Worm (Caenorhabditis elegans) whole organism, L3 larva: ENCODE results near the gene C01F1.5.

Experiments used
- ZK546.5 ChIP-seq: sonication (generic microtip); optimal IDR thresholded peaks from 2 replicates; lab custom pipeline; 2017; ENCODE audit warnings: missing biosample characterization, missing genetic modification characterization
- ama-1 ChIP-seq: fragments of 150-350 bp; optimal IDR thresholded peaks from 2 replicates; lab custom pipeline; 2018
- ceh-16 ChIP-seq: sonication (generic microtip); optimal IDR thresholded peaks from 2 replicates; lab custom pipeline; 2017; ENCODE audit warnings: missing biosample characterization, missing genetic modification characterization
- ceh-28 ChIP-seq: fragments of 150-350 bp; optimal IDR thresholded peaks from 2 replicates; lab custom pipeline; 2014; ENCODE audit warnings: missing biosample characterization, missing genetic modification reagents, missing genetic modification characterization
- ceh-82 ChIP-seq: fragments of 150-350 bp; optimal IDR thresholded peaks from 2 replicates; lab custom pipeline; 2014; ENCODE audit warnings: missing biosample characterization, missing genetic modification characterization
- ceh-9 ChIP-seq: sonication (generic microtip); optimal IDR thresholded peaks from 2 replicates; lab custom pipeline; 2018; ENCODE audit warnings: missing biosample characterization, missing genetic modification characterization
- daf-12 ChIP-seq: fragments of 150-350 bp; optimal IDR thresholded peaks from 2 replicates; lab custom pipeline; 2014; ENCODE audit warnings: missing biosample characterization, missing genetic modification reagents, missing genetic modification characterization
- egl-27 ChIP-seq: sonication (generic microtip); optimal IDR thresholded peaks from 4 replicates; lab custom pipeline; 2017; ENCODE audit warnings: missing biosample characterization, missing genetic modification reagents, missing genetic modification characterization
- egl-5 ChIP-seq: fragments of 150-350 bp; optimal IDR thresholded peaks from 2 replicates; lab custom pipeline; 2017; ENCODE audit warnings: missing biosample characterization, missing genetic modification reagents, missing genetic modification characterization, inconsistent platforms
- elt-1 ChIP-seq: fragments of 150-350 bp; optimal IDR thresholded peaks from 2 replicates; lab custom pipeline; 2014; ENCODE audit warnings: missing biosample characterization, missing genetic modification characterization
- eor-1 ChIP-seq, 2 experiments: fragments of 150-350 bp; optimal IDR thresholded peaks; 2 replicates each; lab custom pipeline; 2014 to 2018; ENCODE audit warnings: missing biosample characterization in 2 of 2, missing genetic modification characterization in 2 of 2
- fkh-10 ChIP-seq: sonication (generic microtip); optimal IDR thresholded peaks from 2 replicates; lab custom pipeline; 2017; ENCODE audit warnings: missing biosample characterization, missing genetic modification reagents, missing genetic modification characterization
- fkh-2 ChIP-seq: fragments of 150-350 bp; optimal IDR thresholded peaks from 2 replicates; lab custom pipeline; 2014; ENCODE audit warnings: missing biosample characterization, missing genetic modification reagents, missing genetic modification characterization
- fos-1 ChIP-seq: fragments of 150-350 bp; optimal IDR thresholded peaks from 2 replicates; lab custom pipeline; 2014; ENCODE audit warnings: missing biosample characterization, missing genetic modification characterization
- jun-1 ChIP-seq: fragments of 150-350 bp; optimal IDR thresholded peaks from 2 replicates; lab custom pipeline; 2014; ENCODE audit warnings: missing biosample characterization, missing genetic modification reagents, missing genetic modification characterization
- lin-15B ChIP-seq: fragments of 150-350 bp; optimal IDR thresholded peaks from 2 replicates; lab custom pipeline; 2014; ENCODE audit warnings: missing biosample characterization, missing genetic modification characterization
- lin-39 ChIP-seq: fragments of 150-350 bp; optimal IDR thresholded peaks from 2 replicates; lab custom pipeline; 2018; ENCODE audit warnings: missing biosample characterization, missing genetic modification reagents, missing genetic modification characterization
- mdl-1 ChIP-seq: fragments of 150-350 bp; optimal IDR thresholded peaks from 2 replicates; lab custom pipeline; 2014; ENCODE audit warnings: missing biosample characterization, missing genetic modification characterization
- mml-1 ChIP-seq: fragments of 150-350 bp; sonication (generic microtip); optimal IDR thresholded peaks from 3 replicates; lab custom pipeline; 2014; ENCODE audit warnings: missing biosample characterization, missing genetic modification characterization
- nfya-1 ChIP-seq: sonication (generic microtip); optimal IDR thresholded peaks from 2 replicates; lab custom pipeline; 2017; ENCODE audit warnings: missing genetic modification characterization, mild to moderate bottlenecking, missing compliant biosample characterization, antibody characterized with exemption, moderate library complexity; ENCODE audit not compliant: insufficient read depth
- nhr-11 ChIP-seq: fragments of 150-350 bp; optimal IDR thresholded peaks from 2 replicates; lab custom pipeline; 2014; ENCODE audit warnings: missing biosample characterization, missing genetic modification characterization
- nhr-12 ChIP-seq: fragments of 150-350 bp; optimal IDR thresholded peaks from 2 replicates; lab custom pipeline; 2014; ENCODE audit warnings: missing biosample characterization, missing genetic modification characterization
- nhr-23 ChIP-seq: fragments of 150-350 bp; optimal IDR thresholded peaks from 2 replicates; lab custom pipeline; 2014; ENCODE audit warnings: missing biosample characterization, missing genetic modification reagents, missing genetic modification characterization
- nhr-237 ChIP-seq: fragments of 150-350 bp; optimal IDR thresholded peaks from 2 replicates; lab custom pipeline; 2014; ENCODE audit warnings: missing biosample characterization, missing genetic modification characterization
- nhr-28 ChIP-seq: fragments of 150-350 bp; optimal IDR thresholded peaks from 2 replicates; lab custom pipeline; 2014; ENCODE audit warnings: missing biosample characterization, missing genetic modification characterization
- nhr-67 ChIP-seq: fragments of 150-350 bp; optimal IDR thresholded peaks from 2 replicates; lab custom pipeline; 2014; ENCODE audit warnings: missing biosample characterization, missing genetic modification characterization
- nhr-76 ChIP-seq: fragments of 150-350 bp; sonication (generic microtip); optimal IDR thresholded peaks from 5 replicates; lab custom pipeline; 2014; ENCODE audit warnings: missing biosample characterization, missing genetic modification characterization
- pha-4 ChIP-seq: fragments of 150-350 bp; optimal IDR thresholded peaks from 2 replicates; lab custom pipeline; 2014; ENCODE audit warnings: missing biosample characterization, missing genetic modification reagents, missing genetic modification characterization
- sea-2 ChIP-seq: fragments of 150-350 bp; sonication (generic microtip); optimal IDR thresholded peaks from 4 replicates; lab custom pipeline; 2014; ENCODE audit warnings: missing biosample characterization, missing genetic modification reagents, missing genetic modification characterization
- skn-1 ChIP-seq: fragments of 150-350 bp; optimal IDR thresholded peaks from 2 replicates; lab custom pipeline; 2014; ENCODE audit warnings: missing biosample characterization, missing genetic modification characterization
- tbx-2 ChIP-seq: sonication (generic microtip); optimal IDR thresholded peaks from 2 replicates; lab custom pipeline; 2016; ENCODE audit warnings: mild to moderate bottlenecking, missing genetic modification characterization, missing compliant biosample characterization
- unc-39 ChIP-seq: sonication (generic microtip); optimal IDR thresholded peaks from 4 replicates; lab custom pipeline; 2017; ENCODE audit warnings: missing biosample characterization, missing genetic modification characterization
- ztf-4 ChIP-seq: fragments of 150-350 bp; optimal IDR thresholded peaks from 2 replicates; lab custom pipeline; 2014; ENCODE audit warnings: missing biosample characterization, missing genetic modification characterization

Gene C01F1.5

DNA sequence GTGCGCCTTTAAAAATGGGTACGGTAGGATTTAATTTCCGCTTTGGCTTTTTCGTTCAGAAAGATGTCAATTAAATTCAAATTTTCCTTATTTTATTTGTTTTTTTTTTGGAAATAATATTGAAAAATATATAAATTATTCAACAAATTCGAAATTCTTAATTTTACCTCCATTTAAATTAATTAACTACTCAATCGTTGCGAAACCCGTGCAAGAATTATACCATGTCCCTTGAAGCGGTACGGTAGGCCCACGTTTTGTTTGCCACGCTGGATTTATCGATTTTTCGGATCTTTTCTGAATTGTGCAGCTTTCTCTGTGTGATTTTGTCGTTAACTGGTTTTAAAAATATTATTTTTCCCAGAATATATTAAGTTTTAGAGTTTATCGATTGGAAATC is 38.8 kb upstream of the C01F1.5 start, which contains the start of gene Y52E8A.2:
Y52E8A.2 (plus strand) TSS at position 382 of the 400 bp plus-strand sequence.
- TF ChIP-seq pha-4 (tag; lab: Kevin White, UChicago) (no peak), jun-1 (tag; lab: Kevin White, UChicago) (no peak)
- TF ChIP-seq, all 47 proteins: peak for 0

DNA sequence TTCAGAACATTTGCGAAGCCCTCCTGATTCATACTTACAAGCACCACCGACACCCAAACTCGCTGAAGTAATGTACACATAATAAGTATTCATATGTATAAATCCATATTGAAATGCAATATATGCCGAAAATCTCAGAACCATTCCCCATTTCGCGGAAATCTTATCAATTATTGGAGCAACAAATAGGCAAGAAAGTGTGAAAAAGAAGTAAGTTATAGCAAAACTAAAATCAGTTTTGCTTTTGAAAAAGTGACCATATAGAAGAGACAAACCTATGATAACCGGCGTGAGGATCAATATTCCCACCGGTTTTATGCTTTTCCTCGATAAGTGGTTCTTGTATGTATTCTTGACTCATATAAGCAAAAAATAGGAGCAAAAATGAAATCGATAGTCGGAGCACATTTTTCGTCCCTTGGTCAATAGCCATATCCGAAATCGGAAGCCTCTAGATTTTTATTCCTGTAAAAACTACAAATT is 37.9 kb upstream of the C01F1.5 start, which contains the start of gene Y52E8A.6:
Y52E8A.6 (minus strand) TSS at position 433 of the 483 bp plus-strand sequence.
- TF ChIP-seq fos-1 (tag; lab: Kevin White, UChicago): no peak
- no peak for TF ChIP-seq egl-27 (tag; lab: Kevin White, UChicago)
- no peak for TF ChIP-seq nhr-23 (tag; lab: Kevin White, UChicago)

DNA sequence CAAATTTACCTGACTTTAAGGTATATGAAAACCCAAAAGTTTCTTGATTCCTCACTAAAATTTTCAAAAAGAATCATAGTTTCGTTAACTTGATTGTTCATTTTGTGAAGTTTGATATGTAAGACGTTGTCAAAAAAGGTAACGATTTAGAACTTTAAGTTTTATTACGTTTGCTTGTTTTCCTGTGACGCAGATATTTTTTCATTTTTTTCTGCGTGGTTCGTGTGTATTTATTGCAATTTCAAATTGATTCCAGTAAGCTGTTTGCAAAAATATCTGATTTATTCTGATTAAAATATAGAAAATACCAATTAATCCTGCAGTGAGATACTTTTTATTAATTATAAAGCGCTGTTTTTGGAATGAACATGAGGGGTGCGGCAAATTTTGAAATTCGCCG is 34.4 kb upstream of the C01F1.5 start, which contains the start of gene srw-40:
srw-40 (minus strand) TSS at position 101 of the 400 bp plus-strand sequence.
- TF ChIP-seq nhr-23 (tag; lab: Kevin White, UChicago): no peak
- TF ChIP-seq ceh-16: no peak
- TF ChIP-seq mml-1: no peak
- TF ChIP-seq ceh-28 (tag; lab: Kevin White, UChicago): no peak
- no peak for TF ChIP-seq nhr-76 (tag; lab: Kevin White, UChicago)
- no peak for TF ChIP-seq elt-1 (tag; lab: Kevin White, UChicago)
- TF ChIP-seq unc-39 (tag; lab: Kevin White, UChicago): no peak
- no peak for TF ChIP-seq lin-39
- no peak for TF ChIP-seq jun-1 (tag; lab: Kevin White, UChicago)
- no peak for TF ChIP-seq mdl-1 (tag; lab: Kevin White, UChicago)
- TF ChIP-seq ceh-9 (tag; lab: Kevin White, UChicago): no peak
- TF ChIP-seq ceh-82 (tag; lab: Kevin White, UChicago): no peak

DNA sequence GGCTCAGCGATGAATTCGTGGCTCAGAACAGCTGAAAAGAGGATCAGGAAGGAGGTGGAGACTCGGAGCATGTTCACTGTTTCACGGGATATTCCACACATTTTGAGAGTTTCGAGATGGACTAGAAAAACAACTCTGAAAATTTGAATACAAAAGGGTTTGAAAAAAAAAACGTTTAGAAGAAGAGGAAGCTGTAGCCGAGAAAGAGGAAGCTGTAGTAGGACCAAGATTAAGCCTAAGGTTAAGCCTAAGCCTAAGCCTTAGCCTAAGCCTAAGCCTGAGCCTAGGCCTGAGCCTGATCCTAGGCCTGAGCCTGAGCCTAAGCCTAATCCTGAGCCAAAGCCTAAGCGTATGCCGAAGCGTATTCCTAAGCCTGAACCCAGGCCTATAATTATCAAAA is 30.5 kb upstream of the C01F1.5 start, which contains the start of gene plep-1:
plep-1 (minus strand) TSS at position 101 of the 400 bp plus-strand sequence.
- TF ChIP-seq nhr-11 (tag; lab: Kevin White, UChicago) (no peak), elt-1 (tag; lab: Kevin White, UChicago) (no peak), pha-4 (tag; lab: Kevin White, UChicago) (no peak), mdl-1 (tag; lab: Kevin White, UChicago) (no peak), nhr-237 (tag; lab: Kevin White, UChicago) (no peak), ama-1 (no peak), nhr-28 (tag; lab: Kevin White, UChicago) (no peak), unc-39 (tag; lab: Kevin White, UChicago) (no peak), ceh-82 (tag; lab: Kevin White, UChicago) (no peak), fkh-2 (tag; lab: Kevin White, UChicago) (no peak), fos-1 (tag; lab: Kevin White, UChicago) (no peak), nhr-12 (tag; lab: Kevin White, UChicago) (no peak)

DNA sequence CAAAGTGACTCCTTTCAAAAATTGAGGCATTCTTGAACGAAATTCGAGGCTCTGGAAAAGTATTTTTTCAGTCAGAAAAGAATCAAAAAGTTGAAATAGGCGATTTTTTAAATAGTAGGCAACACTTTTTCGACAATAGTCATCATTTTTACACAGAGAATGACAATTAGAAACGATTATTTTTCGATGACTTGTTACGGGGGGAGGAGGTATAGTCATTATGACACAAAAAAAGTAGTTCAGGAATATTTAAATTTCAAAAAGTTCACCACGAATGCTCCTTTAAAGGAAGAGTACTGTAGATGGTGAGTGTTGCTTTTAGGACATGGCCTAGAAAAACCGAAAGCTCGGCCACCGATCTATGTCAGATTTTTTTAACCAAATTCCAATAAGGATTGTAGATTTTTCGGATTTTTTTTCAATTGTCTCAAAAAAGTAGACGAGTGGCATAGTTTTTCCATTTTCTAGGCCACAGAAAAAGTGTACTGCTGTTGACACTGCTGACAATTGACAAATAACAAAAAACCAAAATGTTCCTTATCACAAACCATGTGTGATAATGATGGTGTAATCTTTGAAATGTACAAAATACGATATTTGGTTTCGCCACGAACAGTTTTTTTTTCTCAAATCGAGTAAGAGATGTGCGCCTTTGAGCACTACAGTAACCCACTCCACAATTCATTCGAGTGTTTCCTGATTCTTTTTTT is 25.4 kb upstream of the C01F1.5 start, which contains the start of gene Y52E8A.3:
Y52E8A.3 (minus strand) TSS at position 51 of the 710 bp plus-strand sequence.
- TF ChIP-seq mdl-1 (tag; lab: Kevin White, UChicago) (no peak), nfya-1 (no peak), ztf-4 (tag; lab: Kevin White, UChicago) (no peak), fkh-10 (GFP tag; lab: Kevin White, UChicago) (no peak), ZK546.5 (tag; lab: Kevin White, UChicago) (no peak), lin-15B (tag; lab: Kevin White, UChicago) (no peak), egl-5 (no peak), ceh-16 (no peak)

DNA sequence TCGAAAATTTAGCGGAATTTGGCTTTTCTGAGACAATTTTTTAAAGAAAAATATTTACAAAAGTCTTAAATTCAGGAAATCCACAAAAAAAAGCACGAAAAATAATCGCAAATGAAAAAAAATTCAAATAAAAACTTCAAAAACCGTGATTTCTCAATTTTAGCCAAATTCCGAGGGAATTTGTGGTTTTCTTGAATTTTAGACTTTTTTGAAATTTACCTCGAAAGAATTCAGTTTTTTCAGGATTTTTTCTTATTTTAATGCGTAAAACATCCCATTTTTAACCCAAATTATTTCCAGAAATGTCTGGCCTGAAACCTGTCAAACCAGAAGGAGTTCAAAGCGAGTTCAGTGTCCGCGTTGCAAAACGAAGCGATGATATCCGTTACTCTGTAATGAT is 19.7 kb upstream of the C01F1.5 start, which contains the start of gene gtf-2F1:
gtf-2F1 (plus strand) TSS at position 301 of the 400 bp plus-strand sequence.
- no peak for TF ChIP-seq nhr-67 (tag; lab: Kevin White, UChicago)
- no peak for TF ChIP-seq pha-4 (tag; lab: Kevin White, UChicago)
- no peak for TF ChIP-seq egl-27 (tag; lab: Kevin White, UChicago)
- no peak for TF ChIP-seq ama-1
- TF ChIP-seq fos-1 (tag; lab: Kevin White, UChicago): no peak
- no peak for TF ChIP-seq lin-15B (tag; lab: Kevin White, UChicago)
- TF ChIP-seq sea-2 (GFP tag; lab: Kevin White, UChicago): no peak
- no peak for TF ChIP-seq skn-1
- TF ChIP-seq ceh-9 (tag; lab: Kevin White, UChicago): no peak
- TF ChIP-seq eor-1 (tag; optimal IDR thresholded peaks at IDR 0.05; lab: Kevin White, UChicago): no peak
- no peak for TF ChIP-seq tbx-2 (tag; lab: Kevin White, UChicago)
- TF ChIP-seq daf-12 (tag; lab: Kevin White, UChicago): no peak
- TF ChIP-seq, all 47 proteins: peak for 0
